Fruit fly (Drosophila melanogaster) whole organism, prepupa: Measurements from ENCODE around the gene Lk6.

Experiments
- Blimp-1 ChIP-seq: fragments of 200-800 bp; sonication (Bioruptor generic); optimal IDR thresholded peaks from 3 replicates; lab custom pipeline; 2017; ENCODE audit warnings: missing biosample characterization, missing genetic modification characterization, mild to moderate bottlenecking, moderate library complexity, missing genetic modification reagents
- Lpt ChIP-seq: fragments of 200-800 bp; sonication (Bioruptor generic); optimal IDR thresholded peaks from 3 replicates; lab custom pipeline; 2016; ENCODE audit warnings: missing biosample characterization, missing genetic modification characterization
- dsx ChIP-seq: fragments of 200-800 bp; optimal IDR thresholded peaks from 3 replicates; lab custom pipeline; 2019; ENCODE audit warnings: missing biosample characterization, mild to moderate bottlenecking, missing genetic modification characterization, moderate library complexity; ENCODE audit not compliant: poor library complexity, severe bottlenecking
- fkh ChIP-seq: fragments of 200-800 bp; sonication (Bioruptor generic); optimal IDR thresholded peaks from 3 replicates; lab custom pipeline; 2017; ENCODE audit warnings: missing biosample characterization, mild to moderate bottlenecking, missing genetic modification characterization, moderate library complexity

dm6 chr3R:11772181-11772827 lies 8.0 kb upstream of the Lk6 start:
- TF ChIP-seq dsx (GFP tag; lab: Kevin White, UChicago), result no peak
- TF ChIP-seq fkh (GFP tag; lab: Kevin White, UChicago), result no peak
- no peak for TF ChIP-seq Blimp-1
- TF ChIP-seq Lpt, result no peak
